Worm (Caenorhabditis elegans) whole organism, L2 larva: Measurements from ENCODE around the gene srg-10.

Experiments used
- fos-1 ChIP-seq: fragments of 150-350 bp; optimal IDR thresholded peaks from 2 replicates; lab custom pipeline; 2014; ENCODE audit warnings: missing biosample characterization, missing genetic modification characterization
- gmeb-1 ChIP-seq: fragments of 150-350 bp; optimal IDR thresholded peaks from 2 replicates; lab custom pipeline; 2014; ENCODE audit warnings: missing biosample characterization, missing genetic modification characterization

DNA sequence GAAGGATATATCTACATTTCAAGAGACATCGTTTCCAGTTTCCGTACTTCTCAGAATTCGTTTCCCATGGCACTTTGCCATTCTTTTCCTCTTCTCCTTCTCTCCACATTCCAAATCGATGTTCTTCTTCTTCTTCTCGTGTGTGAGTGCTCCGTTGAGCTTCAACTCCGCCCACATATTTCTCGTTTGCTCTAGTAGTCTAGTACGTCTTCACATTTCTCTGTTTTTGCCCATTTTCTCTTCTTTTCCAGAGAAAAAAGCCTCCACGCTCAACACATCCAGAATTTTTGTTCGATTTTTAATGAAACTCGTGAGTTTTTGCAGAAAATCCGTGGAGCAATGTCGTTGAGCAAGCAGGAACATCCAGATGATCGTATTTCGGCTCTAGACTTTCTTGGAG is 31.3 kb downstream of the srg-10 start, which contains the start of gene T04A8.18:
- TF ChIP-seq fos-1 (tag; lab: Kevin White, UChicago) (no peak), gmeb-1 (no peak)
